Fruit fly (Drosophila melanogaster) whole organism, embryonic: Measurements from ENCODE around the gene CG16903.

ENCODE experiments used
- CG14667 ChIP-seq: fragments of 200-800 bp; sonication (Bioruptor generic); IDR thresholded peaks from 2 replicates; pipeline ENCODE4 v1.3.6; 2022; ENCODE audit warnings: missing biosample characterization, missing genetic modification characterization
- CG15011 ChIP-seq: fragments of 200-800 bp; sonication (Bioruptor generic); optimal IDR thresholded peaks from 3 replicates; lab custom pipeline; 2018; ENCODE audit warnings: missing biosample characterization, mild to moderate bottlenecking, missing genetic modification characterization
- CG16779 ChIP-seq: fragments of 200-800 bp; sonication (Bioruptor generic); IDR thresholded peaks from 2 replicates; pipeline ENCODE4 v1.3.6; 2022; ENCODE audit warnings: missing biosample characterization, missing genetic modification characterization
- CG8281 ChIP-seq: fragments of 200-800 bp; sonication (Bioruptor generic); optimal IDR thresholded peaks from 2 replicates; lab custom pipeline; 2018; ENCODE audit warnings: missing biosample characterization, mild to moderate bottlenecking, missing genetic modification characterization, moderate library complexity
- Fer3 ChIP-seq: fragments of 200-800 bp; sonication (Bioruptor generic); optimal IDR thresholded peaks from 2 replicates; lab custom pipeline; 2018; ENCODE audit warnings: missing biosample characterization, mild to moderate bottlenecking, missing genetic modification characterization, moderate library complexity
- Myb ChIP-seq: fragments of 200-800 bp; sonication (Bioruptor generic); optimal IDR thresholded peaks from 2 replicates; lab custom pipeline; 2016; ENCODE audit warnings: missing biosample characterization, missing genetic modification characterization
- br ChIP-seq: fragments of >200 bp; optimal IDR thresholded peaks from 2 replicates; lab custom pipeline; 2017
- en ChIP-seq: fragments of 200-800 bp; sonication (Bioruptor generic); optimal IDR thresholded peaks from 2 replicates; lab custom pipeline; 2016; ENCODE audit warnings: missing biosample characterization, missing genetic modification characterization
- gsb ChIP-seq: fragments of 200-800 bp; sonication (Bioruptor generic); IDR thresholded peaks from 2 replicates; pipeline ENCODE4 v1.3.6; 2022; ENCODE audit warnings: missing biosample characterization, missing genetic modification characterization
- hkb ChIP-seq, 2 experiments: fragments of 200-800 bp in 1 of 2; fragments of >200 bp in 1 of 2; sonication (Bioruptor generic) in 1 of 2; IDR thresholded peaks in 1 of 2; optimal IDR thresholded peaks in 1 of 2; 2 replicates each; pipeline versions ENCODE4 v1.3.6 to Lab custom; 2017 to 2022; ENCODE audit warnings: missing biosample characterization in 1 of 2, missing genetic modification characterization in 1 of 2
- lmd ChIP-seq: fragments of 200-800 bp; sonication (Bioruptor generic); IDR thresholded peaks from 2 replicates; pipeline ENCODE4 v1.3.6; 2022; ENCODE audit warnings: missing biosample characterization, missing genetic modification characterization
- nom ChIP-seq: fragments of 200-800 bp; sonication (Bioruptor generic); optimal IDR thresholded peaks from 2 replicates; lab custom pipeline; 2017; ENCODE audit warnings: missing biosample characterization, missing genetic modification characterization, mild to moderate bottlenecking, moderate library complexity, missing genetic modification reagents
- wdn ChIP-seq: fragments of 200-800 bp; sonication (Bioruptor generic); IDR thresholded peaks from 2 replicates; pipeline ENCODE4 v1.3.6; 2022; ENCODE audit warnings: missing biosample characterization, missing genetic modification characterization

dm6 chrX:2083109-2083508 is 2.9 kb upstream of the CG16903 start:
- TF ChIP-seq CG8281 (tag; lab: Kevin White, UChicago) (no peak), wdn (GFP tag; lab: Robert Waterston, UW) (peak; percentile 61; the same call in 1 of the 2 replicates), CG15011 (GFP tag; lab: Kevin White, UChicago) (no peak), gsb (GFP tag; lab: Robert Waterston, UW) (peak; percentile 81), CG14667 (GFP tag; lab: Robert Waterston, UW) (0 out of 2 replicates have a peak, but pooled peaks have one; percentile 41), CG16779 (GFP tag; lab: Robert Waterston, UW) (no peak), Fer3 (tag; lab: Kevin White, UChicago) (peak; percentile 77), Myb (GFP tag; lab: Kevin White, UChicago) (peak; percentile 28), nom (peak; percentile 56), lmd (GFP tag; lab: Robert Waterston, UW) (peak; percentile 78), br (no peak), en (no peak), hkb (optimal IDR thresholded peaks at IDR 0.05; lab: Kevin White, UChicago) (no peak), hkb (GFP tag; IDR thresholded peaks at IDR 0.05; lab: Robert Waterston, UW) (no peak; the same call in 1 of the 2 replicates)
